Fruit fly (Drosophila melanogaster): ENCODE measurements around the gene CG13917.

DNA sequence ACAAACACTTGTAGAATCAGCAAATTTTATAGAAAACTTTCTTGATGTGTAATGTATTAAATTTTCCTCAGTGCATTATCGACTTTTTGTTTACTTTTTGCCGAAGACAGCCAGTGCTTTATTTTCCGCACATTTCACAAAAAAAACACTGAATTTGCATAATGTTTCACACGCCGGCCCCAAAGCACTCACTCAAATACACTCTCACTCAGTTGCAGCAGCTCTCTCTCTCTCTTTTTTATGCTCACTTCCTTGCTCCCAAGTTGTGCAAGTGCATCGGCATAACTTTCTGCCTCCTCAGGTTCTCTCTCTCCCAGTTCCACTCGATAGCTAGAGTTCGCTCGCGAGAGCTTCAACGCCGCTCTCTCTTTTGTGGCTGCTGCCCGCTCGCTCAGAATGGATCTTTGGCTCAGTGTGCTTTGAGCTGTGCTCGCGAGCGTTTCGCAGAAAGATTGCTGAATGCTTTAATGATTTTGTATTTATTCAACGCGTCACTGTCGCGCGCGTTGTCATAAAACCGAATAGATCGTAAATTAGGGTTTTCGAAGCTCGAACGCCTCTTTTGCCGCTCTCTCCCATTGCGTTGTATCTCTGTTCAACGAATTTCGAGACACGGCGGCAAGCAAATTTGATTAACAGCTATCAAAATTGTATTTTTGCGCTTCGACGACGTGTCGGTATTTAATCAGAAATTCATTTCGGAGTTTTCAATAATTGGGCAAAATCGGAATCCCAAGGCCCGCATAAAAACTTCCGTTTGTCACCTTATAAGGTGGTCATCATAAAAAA lies 10.0 kb downstream of the CG13917 start:
- no peak for TF ChIP-seq CG7101 (tag; optimal IDR thresholded peaks at IDR 0.05)
- peak; percentile 26 for TF ChIP-seq CG7045 (GFP tag; optimal IDR thresholded peaks at IDR 0.05)
- TF ChIP-seq CG11617 (GFP tag; optimal IDR thresholded peaks at IDR 0.05) = peak; percentile 10
- TF ChIP-seq CG5204 (GFP tag; optimal IDR thresholded peaks at IDR 0.05) = no peak
- TF ChIP-seq Crg-1 (GFP tag; optimal IDR thresholded peaks at IDR 0.05) = peak; percentile 13
- TF ChIP-seq kay (GFP tag; ENCODE audit: borderline replicate concordance) = no peak
- TF ChIP-seq ovo (GFP tag; optimal IDR thresholded peaks at IDR 0.05) = peak; percentile 53
